Fruit fly (Drosophila melanogaster) whole organism, embryonic: ENCODE results near the gene CG13409.

Experiments
- B-H2 ChIP-seq: fragments of 200-800 bp; sonication (Bioruptor generic); optimal IDR thresholded peaks from 2 replicates; lab custom pipeline; 2018; ENCODE audit warnings: missing biosample characterization, mild to moderate bottlenecking, missing genetic modification characterization
- CG10209 ChIP-seq: fragments of 200-800 bp; sonication (Bioruptor generic); optimal IDR thresholded peaks from 3 replicates; lab custom pipeline; 2017; ENCODE audit warnings: missing biosample characterization, mild to moderate bottlenecking, missing genetic modification characterization, missing genetic modification reagents
- CG10267 ChIP-seq: fragments of 200-800 bp; sonication (Bioruptor generic); optimal IDR thresholded peaks from 2 replicates; lab custom pipeline; 2018; ENCODE audit warnings: missing biosample characterization, mild to moderate bottlenecking, missing genetic modification characterization, moderate library complexity
- CG10565 ChIP-seq: fragments of 200-800 bp; sonication (Bioruptor generic); optimal IDR thresholded peaks from 3 replicates; lab custom pipeline; 2016; ENCODE audit warnings: missing biosample characterization, mild to moderate bottlenecking, missing genetic modification characterization
- CG10959 ChIP-seq: fragments of 200-800 bp; sonication (Bioruptor generic); IDR thresholded peaks from 2 replicates; pipeline ENCODE4 v1.3.6; 2022; ENCODE audit warnings: missing biosample characterization, missing genetic modification characterization
- CG11696 ChIP-seq: fragments of 200-800 bp; sonication (Bioruptor generic); IDR thresholded peaks from 2 replicates; pipeline ENCODE4 v1.3.6; 2022; ENCODE audit warnings: missing biosample characterization, missing genetic modification characterization
- CG13424 ChIP-seq: fragments of 200-800 bp; sonication (Bioruptor generic); optimal IDR thresholded peaks from 2 replicates; lab custom pipeline; 2019; ENCODE audit warnings: missing biosample characterization, mild to moderate bottlenecking, missing genetic modification characterization, moderate library complexity
- CG14710 ChIP-seq: fragments of 200-800 bp; sonication (Bioruptor generic); optimal IDR thresholded peaks from 3 replicates; lab custom pipeline; 2019; ENCODE audit warnings: missing biosample characterization, mild to moderate bottlenecking, missing genetic modification characterization, moderate library complexity
- CG15269 ChIP-seq: fragments of 200-800 bp; sonication (Bioruptor generic); optimal IDR thresholded peaks from 2 replicates; lab custom pipeline; 2018; ENCODE audit warnings: missing biosample characterization, mild to moderate bottlenecking, missing genetic modification characterization, moderate library complexity
- CG16813 ChIP-seq: fragments of 200-800 bp; sonication (Bioruptor generic); IDR thresholded peaks from 3 replicates; pipeline ENCODE4 v1.3.6; 2022; ENCODE audit warnings: missing biosample characterization, missing genetic modification characterization; ENCODE audit not compliant: partially characterized antibody
- CG17829 ChIP-seq: fragments of 200-800 bp; optimal IDR thresholded peaks from 2 replicates; lab custom pipeline; 2019; ENCODE audit warnings: missing biosample characterization, mild to moderate bottlenecking, missing genetic modification characterization, moderate library complexity
- CG30020 ChIP-seq: fragments of 200-800 bp; optimal IDR thresholded peaks from 2 replicates; lab custom pipeline; 2019; ENCODE audit warnings: missing biosample characterization, mild to moderate bottlenecking, missing genetic modification characterization, moderate library complexity
- CG30403 ChIP-seq: fragments of 200-800 bp; sonication (Bioruptor generic); optimal IDR thresholded peaks from 3 replicates; lab custom pipeline; 2016; ENCODE audit warnings: missing biosample characterization, missing genetic modification characterization
- CG6254 ChIP-seq: fragments of 200-800 bp; sonication (Bioruptor generic); optimal IDR thresholded peaks from 3 replicates; lab custom pipeline; 2017; ENCODE audit warnings: mild to moderate bottlenecking, missing biosample characterization, missing genetic modification reagents, missing genetic modification characterization
- CG7556 ChIP-seq: fragments of 200-800 bp; sonication (Bioruptor generic); optimal IDR thresholded peaks from 2 replicates; lab custom pipeline; 2017; ENCODE audit warnings: missing biosample characterization, mild to moderate bottlenecking, missing genetic modification characterization
- CG8388 ChIP-seq: fragments of 200-800 bp; sonication (Bioruptor generic); optimal IDR thresholded peaks from 2 replicates; lab custom pipeline; 2019; ENCODE audit warnings: missing biosample characterization, mild to moderate bottlenecking, missing genetic modification characterization, moderate library complexity
- Dad ChIP-seq: fragments of 200-800 bp; sonication (Bioruptor generic); optimal IDR thresholded peaks from 3 replicates; lab custom pipeline; 2016; ENCODE audit warnings: missing biosample characterization, missing genetic modification characterization
- Dll ChIP-seq: fragments of 200-800 bp; sonication (Bioruptor generic); IDR thresholded peaks from 4 replicates; pipeline ENCODE4 v1.3.6; 2022; ENCODE audit warnings: missing biosample characterization, missing genetic modification characterization; ENCODE audit not compliant: partially characterized antibody
- Hey ChIP-seq: fragments of 200-800 bp; sonication (Bioruptor generic); optimal IDR thresholded peaks from 3 replicates; lab custom pipeline; 2018; ENCODE audit warnings: missing biosample characterization, mild to moderate bottlenecking, missing genetic modification characterization
- Hr51 ChIP-seq, 2 experiments: fragments of 200-800 bp; sonication (Bioruptor generic); optimal IDR thresholded peaks; 2 replicates in 1 of 2; 3 replicates in 1 of 2; lab custom pipeline; 2016 to 2018; ENCODE audit warnings: missing biosample characterization in 2 of 2, missing genetic modification characterization in 2 of 2, mild to moderate bottlenecking in 1 of 2, moderate library complexity in 1 of 2
- MESR4 ChIP-seq: fragments of 200-800 bp; sonication (Bioruptor generic); optimal IDR thresholded peaks from 2 replicates; lab custom pipeline; 2018; ENCODE audit warnings: missing biosample characterization, mild to moderate bottlenecking, missing genetic modification characterization, moderate library complexity
- NfI ChIP-seq: fragments of 200-800 bp; sonication (Bioruptor generic); optimal IDR thresholded peaks from 3 replicates; lab custom pipeline; 2018; ENCODE audit warnings: missing biosample characterization, mild to moderate bottlenecking, missing genetic modification characterization, moderate library complexity
- Opbp ChIP-seq: fragments of 200-800 bp; sonication (Bioruptor generic); IDR thresholded peaks from 3 replicates; pipeline ENCODE4 v1.3.6; 2022; ENCODE audit warnings: missing biosample characterization, missing genetic modification characterization; ENCODE audit not compliant: partially characterized antibody
- PHDP ChIP-seq: fragments of 200-800 bp; sonication (Bioruptor generic); optimal IDR thresholded peaks from 3 replicates; lab custom pipeline; 2018; ENCODE audit warnings: missing biosample characterization, mild to moderate bottlenecking, missing genetic modification characterization, moderate library complexity
- TFAM ChIP-seq: fragments of 200-800 bp; sonication (Bioruptor generic); optimal IDR thresholded peaks from 2 replicates; lab custom pipeline; 2017; ENCODE audit warnings: missing biosample characterization, missing genetic modification characterization, inconsistent platforms
- ac ChIP-seq: fragments of 200-800 bp; sonication (Bioruptor generic); optimal IDR thresholded peaks from 3 replicates; lab custom pipeline; 2017; ENCODE audit warnings: missing biosample characterization, mild to moderate bottlenecking, missing genetic modification characterization
- chif ChIP-seq, 2 experiments: fragments of 200-800 bp; sonication (Bioruptor generic); optimal IDR thresholded peaks; 3 replicates each; lab custom pipeline; 2016; ENCODE audit warnings: missing biosample characterization in 2 of 2, missing genetic modification characterization in 2 of 2
- chm ChIP-seq: fragments of 200-800 bp; sonication (Bioruptor generic); IDR thresholded peaks from 2 replicates; pipeline ENCODE4 v1.3.6; 2022; ENCODE audit warnings: missing biosample characterization, missing genetic modification characterization
- dm ChIP-seq: fragments of 200-800 bp; sonication (Bioruptor generic); optimal IDR thresholded peaks from 3 replicates; lab custom pipeline; 2016; ENCODE audit warnings: missing biosample characterization, missing genetic modification characterization
- ewg ChIP-seq: fragments of 200-800 bp; sonication (Bioruptor generic); optimal IDR thresholded peaks from 3 replicates; lab custom pipeline; 2017; ENCODE audit warnings: mild to moderate bottlenecking, missing biosample characterization, missing genetic modification reagents, missing genetic modification characterization
- eyg ChIP-seq: fragments of 200-800 bp; sonication (Bioruptor generic); optimal IDR thresholded peaks from 3 replicates; lab custom pipeline; 2016; ENCODE audit warnings: missing biosample characterization, missing genetic modification characterization
- fu2 ChIP-seq: fragments of 200-800 bp; sonication (Bioruptor generic); optimal IDR thresholded peaks from 2 replicates; lab custom pipeline; 2016; ENCODE audit warnings: missing biosample characterization, missing genetic modification characterization
- gce ChIP-seq: fragments of 200-800 bp; sonication (Bioruptor generic); IDR thresholded peaks from 3 replicates; pipeline ENCODE4 v1.3.6; 2022; ENCODE audit warnings: missing biosample characterization, missing genetic modification characterization
- gro ChIP-seq: fragments of 200-800 bp; sonication (Bioruptor generic); optimal IDR thresholded peaks from 2 replicates; lab custom pipeline; 2016; ENCODE audit warnings: missing biosample characterization, missing genetic modification characterization
- kni ChIP-seq: fragments of 200-800 bp; sonication (Bioruptor generic); optimal IDR thresholded peaks from 3 replicates; lab custom pipeline; 2017; ENCODE audit warnings: mild to moderate bottlenecking, missing biosample characterization, missing genetic modification reagents, missing genetic modification characterization
- knrl ChIP-seq: fragments of 200-800 bp; sonication (Bioruptor generic); IDR thresholded peaks from 3 replicates; pipeline ENCODE4 v1.3.6; 2022; ENCODE audit warnings: missing biosample characterization, missing genetic modification characterization; ENCODE audit not compliant: partially characterized antibody
- lbe ChIP-seq: fragments of 200-800 bp; sonication (Bioruptor generic); optimal IDR thresholded peaks from 2 replicates; lab custom pipeline; 2016; ENCODE audit warnings: missing biosample characterization, mild to moderate bottlenecking, missing genetic modification characterization
- phol ChIP-seq: fragments of 200-800 bp; sonication (Bioruptor generic); optimal IDR thresholded peaks from 3 replicates; lab custom pipeline; 2018; ENCODE audit warnings: missing biosample characterization, mild to moderate bottlenecking, missing genetic modification characterization, moderate library complexity
- row ChIP-seq: fragments of 200-800 bp; sonication (Bioruptor generic); IDR thresholded peaks from 3 replicates; pipeline ENCODE4 v1.3.6; 2022; ENCODE audit warnings: missing biosample characterization, missing genetic modification characterization
- sd ChIP-seq: fragments of 200-800 bp; sonication (Bioruptor generic); optimal IDR thresholded peaks from 3 replicates; lab custom pipeline; 2018; ENCODE audit warnings: missing biosample characterization, mild to moderate bottlenecking, missing genetic modification characterization, moderate library complexity
- slbo ChIP-seq: fragments of 200-800 bp; sonication (Bioruptor generic); IDR thresholded peaks from 2 replicates; pipeline ENCODE4 v1.3.6; 2022; ENCODE audit warnings: missing biosample characterization, missing genetic modification characterization
- stwl ChIP-seq: fragments of 200-800 bp; sonication (Bioruptor generic); optimal IDR thresholded peaks from 3 replicates; lab custom pipeline; 2018; ENCODE audit warnings: missing biosample characterization, mild to moderate bottlenecking, missing genetic modification characterization, moderate library complexity
- tin ChIP-seq: fragments of 200-800 bp; sonication (Bioruptor generic); optimal IDR thresholded peaks from 3 replicates; lab custom pipeline; 2016; ENCODE audit warnings: missing biosample characterization, missing genetic modification characterization
- tio ChIP-seq: fragments of 200-800 bp; sonication (Bioruptor generic); optimal IDR thresholded peaks from 2 replicates; lab custom pipeline; 2017; ENCODE audit warnings: missing biosample characterization, missing genetic modification characterization, inconsistent platforms
- tna ChIP-seq: fragments of 200-800 bp; sonication (Bioruptor generic); IDR thresholded peaks from 2 replicates; pipeline ENCODE4 v1.3.6; 2022; ENCODE audit warnings: missing biosample characterization, missing genetic modification characterization; ENCODE audit not compliant: partially characterized antibody
- tx ChIP-seq: fragments of 200-800 bp; sonication (Bioruptor generic); optimal IDR thresholded peaks from 2 replicates; lab custom pipeline; 2016; ENCODE audit warnings: missing biosample characterization, missing genetic modification characterization
- zen ChIP-seq: fragments of 200-800 bp; sonication (Bioruptor generic); optimal IDR thresholded peaks from 3 replicates; lab custom pipeline; 2018; ENCODE audit warnings: missing biosample characterization, mild to moderate bottlenecking, missing genetic modification characterization, moderate library complexity

The CG13409 gene

DNA sequence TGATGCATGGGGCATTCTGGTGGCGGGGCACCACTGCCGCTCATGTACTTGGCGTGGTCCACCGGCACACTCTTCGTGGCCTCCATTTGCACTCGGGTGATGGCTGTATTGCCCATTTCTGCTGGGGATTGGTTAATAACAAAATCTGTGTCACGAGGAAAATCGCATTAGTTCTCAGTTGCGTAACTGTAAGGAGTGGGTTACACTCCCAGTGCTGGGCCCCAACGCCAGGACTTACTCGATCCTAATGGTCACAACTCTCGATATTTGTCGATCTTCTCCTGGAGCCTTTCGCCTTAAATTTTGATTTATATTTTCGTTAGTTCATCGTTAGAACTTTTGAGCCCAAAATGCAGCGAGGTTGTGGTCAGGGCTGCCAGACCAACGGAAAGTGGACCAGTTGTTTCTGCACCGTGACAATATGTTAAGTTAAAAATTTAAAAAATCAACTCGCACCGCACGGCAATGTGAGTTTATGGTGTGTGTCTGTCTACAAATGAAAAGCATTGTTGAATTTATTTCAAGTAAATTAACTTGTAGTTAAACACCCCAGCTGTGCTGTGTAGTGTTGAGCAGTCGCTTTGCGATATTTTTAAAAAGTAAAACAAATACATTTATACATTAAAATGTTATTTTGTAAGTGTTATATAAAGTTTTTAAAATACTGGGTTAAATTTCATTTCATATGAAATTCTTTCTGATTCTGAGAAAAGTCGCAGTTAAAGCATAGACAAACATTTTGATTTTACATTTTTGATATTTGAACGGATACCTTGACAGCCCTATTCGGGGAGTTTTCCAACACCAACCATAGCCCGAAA, 4.6 kb downstream of the CG13409 start, which contains the start of the genes Cchl and ND-42 (continued):
- no peak for TF ChIP-seq Opbp (GFP tag; lab: Robert Waterston, UW)
- TF ChIP-seq Hr51 (GFP tag; optimal IDR thresholded peaks at IDR 0.05; lab: Kevin White, UChicago) = peak; percentile 67 to 82
- TF ChIP-seq CG13424 (tag; lab: Kevin White, UChicago) = peak; percentile 89
- peak; percentile 66 for TF ChIP-seq CG30020 (tag; lab: Kevin White, UChicago)
- TF ChIP-seq CG7556 (GFP tag; lab: Kevin White, UChicago) = peak; percentile 85
- TF ChIP-seq ewg (GFP tag; lab: Kevin White, UChicago) = peak; percentile 55
- no peak for TF ChIP-seq CG6254 (GFP tag; lab: Kevin White, UChicago)
- TF ChIP-seq dm (GFP tag; lab: Kevin White, UChicago) = peak; percentile 78
- TF ChIP-seq TFAM = no peak
- peak; percentile 76 for TF ChIP-seq slbo (GFP tag; lab: Robert Waterston, UW)
- TF ChIP-seq eyg = peak; percentile 55
- TF ChIP-seq knrl (GFP tag; lab: Robert Waterston, UW) = peak; percentile 70; the same call in 2 of the 3 replicates
- TF ChIP-seq gce = no peak
- no peak for TF ChIP-seq CG11696 (GFP tag; lab: Robert Waterston, UW)
- peak; percentile 92 for TF ChIP-seq row (GFP tag; lab: Robert Waterston, UW)
- TF ChIP-seq tio (GFP tag; lab: Kevin White, UChicago) = no peak
- no peak for TF ChIP-seq tna (GFP tag; lab: Robert Waterston, UW)
- TF ChIP-seq CG16813 (GFP tag; lab: Robert Waterston, UW) = peak; percentile 60; the same call in 2 of the 3 replicates

- TF ChIP-seq fu2 (GFP tag; lab: Kevin White, UChicago) = peak; percentile 3
- TF ChIP-seq stwl (tag; lab: Kevin White, UChicago) = peak; percentile 80
- TF ChIP-seq Dll (GFP tag; lab: Robert Waterston, UW) = peak; percentile 29; the same call in 2 of the 4 replicates
- peak; percentile 43 for TF ChIP-seq gro
- no peak for TF ChIP-seq CG8388 (GFP tag; lab: Kevin White, UChicago)
- TF ChIP-seq PHDP (tag; lab: Kevin White, UChicago) = peak; percentile 12
- peak; percentile 18 for TF ChIP-seq CG15269
- TF ChIP-seq ac (GFP tag; lab: Kevin White, UChicago) = no peak
- TF ChIP-seq MESR4 (GFP tag; lab: Kevin White, UChicago) = peak; percentile 41
- no peak for TF ChIP-seq CG10209 (GFP tag; lab: Kevin White, UChicago)
- peak; percentile 85 for TF ChIP-seq CG10267 (tag; lab: Kevin White, UChicago)
- TF ChIP-seq Hey (tag; lab: Kevin White, UChicago) = no peak
- TF ChIP-seq sd (tag; lab: Kevin White, UChicago) = peak; percentile 81
- peak; percentile 28 for TF ChIP-seq zen
- no peak for TF ChIP-seq chif (GFP tag; optimal IDR thresholded peaks at IDR 0.05; lab: Kevin White, UChicago)
- TF ChIP-seq tx = no peak
- TF ChIP-seq CG10565 (GFP tag; lab: Kevin White, UChicago) = no peak
- peak; percentile 19 for TF ChIP-seq lbe (GFP tag; lab: Kevin White, UChicago)
- no peak for TF ChIP-seq CG17829
- peak; percentile 9 for TF ChIP-seq CG14710 (tag; lab: Kevin White, UChicago)
- TF ChIP-seq phol (tag; lab: Kevin White, UChicago) = no peak
- peak; percentile 39 for TF ChIP-seq NfI
- TF ChIP-seq tin (GFP tag; lab: Kevin White, UChicago) = peak; percentile 2
- TF ChIP-seq kni = peak; percentile 26
- no peak for TF ChIP-seq CG10959 (GFP tag; lab: Robert Waterston, UW)
- peak; percentile 56 for TF ChIP-seq B-H2 (GFP tag; lab: Kevin White, UChicago)
- TF ChIP-seq Dad (GFP tag; lab: Kevin White, UChicago) = peak; percentile 19
- TF ChIP-seq CG30403 (GFP tag; lab: Kevin White, UChicago) = peak; percentile 17
- peak; percentile 68 for TF ChIP-seq chm (GFP tag; lab: Robert Waterston, UW)
Observed at dm6 chr3R:22025320-22025719, 6.4 kb downstream of the CG13409 start, which contains the start of gene CG6028. CG6028 (minus strand) TSS chr3R:22025506.
